Fruit fly (Drosophila melanogaster): ENCODE measurements around the gene Nup43.

- TF ChIP-seq CG6276 (GFP tag; optimal IDR thresholded peaks at IDR 0.05): peak; percentile 98
- TF ChIP-seq acj6 (GFP tag; optimal IDR thresholded peaks at IDR 0.05): peak; percentile 99
- TF ChIP-seq CG1621 (tag; optimal IDR thresholded peaks at IDR 0.05): peak; percentile 94
- TF ChIP-seq Sox15 (GFP tag; optimal IDR thresholded peaks at IDR 0.05): peak; percentile 97
- peak; percentile 94 for TF ChIP-seq CG3032 (tag; optimal IDR thresholded peaks at IDR 0.05)
- TF ChIP-seq CG8119 (GFP tag; IDR thresholded peaks at IDR 0.05): peak; percentile 99
- peak; percentile 99 for TF ChIP-seq CG3919 (GFP tag; optimal IDR thresholded peaks at IDR 0.05)
- peak; percentile 99 for TF ChIP-seq Hr4 (GFP tag; optimal IDR thresholded peaks at IDR 0.05)
- peak; percentile 93 for TF ChIP-seq CG16779 (tag; optimal IDR thresholded peaks at IDR 0.05)
- TF ChIP-seq Ets96B (tag; optimal IDR thresholded peaks at IDR 0.05): peak; percentile 98
- TF ChIP-seq Sox102F (GFP tag; optimal IDR thresholded peaks at IDR 0.05): peak; percentile 99
- TF ChIP-seq dac (GFP tag; optimal IDR thresholded peaks at IDR 0.05): peak; percentile 95
- peak; percentile 100 for TF ChIP-seq Eip78C (GFP tag)
- TF ChIP-seq Hr39 (GFP tag; optimal IDR thresholded peaks at IDR 0.05): peak; percentile 98
Observed at dm6 chr3R:18396801-18397604, 30.6 kb downstream of the Nup43 start, which contains the start of gene Vti1b.

All from whole organism, prepupa.